Worm (Caenorhabditis elegans) whole organism, L1 larva: ENCODE results near the gene C30A5.10.

Source experiments
- C16A3.4 ChIP-seq: fragments of 150-350 bp; optimal IDR thresholded peaks from 2 replicates; lab custom pipeline; 2014; ENCODE audit warnings: missing biosample characterization, missing genetic modification characterization
- ama-1 ChIP-seq: fragments of 150-350 bp; optimal IDR thresholded peaks from 2 replicates; lab custom pipeline; 2014
- efl-1 ChIP-seq, 4 experiments: fragments of 150-350 bp; optimal IDR thresholded peaks in 3 of 4; peaks in 1 of 4; 1 replicate in 1 of 4; 2 replicates in 3 of 4; lab custom pipeline; 2014; ENCODE audit warnings: missing biosample characterization in 2 of 4, missing genetic modification characterization in 2 of 4, missing genetic modification reagents in 2 of 4
- egl-13 ChIP-seq: sonication (generic microtip); optimal IDR thresholded peaks from 2 replicates; lab custom pipeline; 2016; ENCODE audit warnings: missing genotype, missing genetic modification reagents, missing genetic modification characterization, missing compliant biosample characterization
- elt-3 ChIP-seq, 6 experiments: fragments of 150-350 bp in 1 of 6; sonication (generic microtip); optimal IDR thresholded peaks; 2 replicates each; lab custom pipeline; 2017 to 2018; ENCODE audit warnings: missing biosample characterization in 6 of 6, missing genetic modification characterization in 6 of 6, inconsistent platforms in 1 of 6
- hlh-4 ChIP-seq: sonication (generic microtip); optimal IDR thresholded peaks from 2 replicates; lab custom pipeline; 2016; ENCODE audit warnings: mild to moderate bottlenecking, missing genetic modification characterization, missing compliant biosample characterization
- mdl-1 ChIP-seq, 2 experiments: fragments of 150-350 bp; optimal IDR thresholded peaks; 2 replicates each; lab custom pipeline; 2014 to 2017; ENCODE audit warnings: missing biosample characterization in 2 of 2, missing genetic modification characterization in 2 of 2, inconsistent platforms in 1 of 2
- nhr-12 ChIP-seq: sonication (generic microtip); optimal IDR thresholded peaks from 2 replicates; lab custom pipeline; 2017; ENCODE audit warnings: missing biosample characterization, missing genetic modification characterization
- pqm-1 ChIP-seq: sonication (generic microtip); optimal IDR thresholded peaks from 3 replicates; lab custom pipeline; 2017; ENCODE audit warnings: missing biosample characterization, missing genetic modification characterization
- rnt-1 ChIP-seq: sonication (generic microtip); optimal IDR thresholded peaks from 2 replicates; lab custom pipeline; 2016; ENCODE audit warnings: mild to moderate bottlenecking, missing genetic modification characterization, moderate library complexity, missing compliant biosample characterization
- sptf-1 ChIP-seq: fragments of 150-350 bp; optimal IDR thresholded peaks from 2 replicates; lab custom pipeline; 2014; ENCODE audit warnings: missing biosample characterization, missing genetic modification characterization
- unc-62 ChIP-seq: fragments of 150-350 bp; optimal IDR thresholded peaks from 2 replicates; lab custom pipeline; 2014; ENCODE audit warnings: missing biosample characterization, missing genetic modification reagents, missing genetic modification characterization
- zag-1 ChIP-seq: fragments of 150-350 bp; optimal IDR thresholded peaks from 2 replicates; lab custom pipeline; 2014; ENCODE audit warnings: missing biosample characterization, missing genetic modification characterization

DNA sequence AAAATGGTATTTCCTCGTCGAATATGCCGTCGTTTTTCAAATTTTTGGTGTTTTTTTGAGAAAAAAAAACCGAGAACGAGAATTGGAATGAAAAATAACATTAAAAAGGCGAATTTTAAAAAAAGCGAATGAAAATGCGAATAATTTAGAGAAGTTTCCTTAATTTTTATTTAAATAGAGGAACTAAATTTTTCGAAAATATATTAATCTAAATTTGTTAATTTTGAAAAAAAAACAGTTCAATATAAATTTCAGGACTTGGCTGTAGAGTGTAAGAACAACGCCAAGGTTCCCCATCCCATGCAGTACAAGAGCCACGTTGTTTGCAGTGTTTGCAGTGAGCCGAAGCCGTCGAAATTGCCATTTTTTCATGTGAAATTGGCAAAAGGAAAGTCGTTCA lies 19.2 kb downstream of the C30A5.10 start, which contains the start of gene C50C3.19:
- TF ChIP-seq ama-1, result no peak
- no peak for TF ChIP-seq egl-13 (tag; lab: Kevin White, UChicago)
- no peak for TF ChIP-seq nhr-12 (tag; lab: Kevin White, UChicago)
- TF ChIP-seq hlh-4 (tag; lab: Kevin White, UChicago), result no peak
- no peak for TF ChIP-seq efl-1 (optimal IDR thresholded peaks at IDR 0.05; lab: Kevin White, UChicago)
- TF ChIP-seq efl-1 (GFP tag; optimal IDR thresholded peaks at IDR 0.05 in 1 of 2; lab: Kevin White, UChicago), result no peak
- no peak for TF ChIP-seq zag-1 (tag; lab: Kevin White, UChicago)
- TF ChIP-seq elt-3 (tag; optimal IDR thresholded peaks at IDR 0.05; lab: Kevin White, UChicago), result no peak
- no peak for TF ChIP-seq C16A3.4 (tag; lab: Kevin White, UChicago)
- TF ChIP-seq pqm-1 (tag; lab: Kevin White, UChicago), result no peak
- TF ChIP-seq unc-62 (GFP tag; lab: Kevin White, UChicago), result no peak
- TF ChIP-seq sptf-1 (tag; lab: Kevin White, UChicago), result no peak
- TF ChIP-seq mdl-1 (tag; optimal IDR thresholded peaks at IDR 0.05; lab: Kevin White, UChicago), result no peak
- TF ChIP-seq rnt-1 (tag; lab: Kevin White, UChicago), result no peak
